Worm (Caenorhabditis elegans): ENCODE results near the gene srd-51.

- TF ChIP-seq ama-1 (optimal IDR thresholded peaks at IDR 0.05) (no peak), ama-1 (GFP tag; optimal IDR thresholded peaks at IDR 0.05) (no peak), K12H6.12 (tag; optimal IDR thresholded peaks at IDR 0.05) (no peak), mel-28 (tag; optimal IDR thresholded peaks at IDR 0.05; ENCODE audit: borderline replicate concordance) (no peak), snpc-4 (GFP tag; optimal IDR thresholded peaks at IDR 0.05) (no peak), snpc-4 (tag; optimal IDR thresholded peaks at IDR 0.05) (no peak), nhr-90 (tag; optimal IDR thresholded peaks at IDR 0.05) (no peak), repo-1 (tag; optimal IDR thresholded peaks at IDR 0.05) (no peak), rpc-1 (optimal IDR thresholded peaks at IDR 0.05) (no peak), rpc-1 (tag; optimal IDR thresholded peaks at IDR 0.05) (no peak), pha-4 (tag; optimal IDR thresholded peaks at IDR 0.05) (no peak), madf-8 (GFP tag; conservative IDR thresholded peaks at IDR 0.05) (no peak), dpl-1 (GFP tag; optimal IDR thresholded peaks at IDR 0.05) (no peak), F33H1.4 (GFP tag; IDR thresholded peaks at IDR 0.05) (no peak), lin-54 (GFP tag; optimal IDR thresholded peaks at IDR 0.05) (no peak), aptf-3 (GFP tag; IDR thresholded peaks at IDR 0.05) (no peak), unc-130 (GFP tag; optimal IDR thresholded peaks at IDR 0.05) (no peak)
Measured at ce11 chrX:13466926-13467866, 17.5 kb downstream of the srd-51 start, which contains the start of gene col-183.

All from whole organism, young adult.